Worm (Caenorhabditis elegans) whole organism, L4/young adult: ENCODE results near the gene sri-54.

ENCODE experiments used
- W03F9.2 ChIP-seq: fragments of 150-350 bp; optimal IDR thresholded peaks from 2 replicates; lab custom pipeline; 2014; ENCODE audit warnings: missing biosample characterization, missing genetic modification characterization
- dao-5 ChIP-seq: sonication (generic microtip); optimal IDR thresholded peaks from 2 replicates; lab custom pipeline; 2016; ENCODE audit warnings: missing genotype, missing genetic modification characterization, moderate library complexity, missing compliant biosample characterization
- him-1 ChIP-seq: sonication (generic microtip); optimal IDR thresholded peaks from 2 replicates; lab custom pipeline; 2016; ENCODE audit warnings: missing genotype, missing genetic modification reagents, missing genetic modification characterization, missing compliant biosample characterization

ce11 chrII:3185848-3186247 lies 48.1 kb upstream of the sri-54 start:
- TF ChIP-seq W03F9.2 (tag; lab: Kevin White, UChicago) (no peak), him-1 (tag; lab: Kevin White, UChicago) (no peak), dao-5 (no peak)
